Fruit fly (Drosophila melanogaster) whole organism, embryonic: ENCODE results near the gene eya.

Experiments
- Atf-2 ChIP-seq: fragments of 200-800 bp; sonication (Bioruptor generic); optimal IDR thresholded peaks from 2 replicates; lab custom pipeline; 2016; ENCODE audit warnings: missing biosample characterization, missing genetic modification characterization
- Atf3 ChIP-seq: fragments of 200-800 bp; sonication (Bioruptor generic); optimal IDR thresholded peaks from 3 replicates; lab custom pipeline; 2016; ENCODE audit warnings: missing biosample characterization, missing genetic modification characterization
- CG10267 ChIP-seq: fragments of 200-800 bp; sonication (Bioruptor generic); optimal IDR thresholded peaks from 2 replicates; lab custom pipeline; 2018; ENCODE audit warnings: missing biosample characterization, mild to moderate bottlenecking, missing genetic modification characterization, moderate library complexity
- CG10366 ChIP-seq: fragments of 200-800 bp; sonication (Bioruptor generic); IDR thresholded peaks from 2 replicates; pipeline ENCODE4 v1.3.6; 2022; ENCODE audit warnings: missing biosample characterization, missing genetic modification characterization
- CG11456 ChIP-seq: fragments of 200-800 bp; sonication (Bioruptor generic); IDR thresholded peaks from 3 replicates; pipeline ENCODE4 v1.3.6; 2022; ENCODE audit warnings: missing biosample characterization, missing genetic modification characterization
- CG12155 ChIP-seq: fragments of 200-800 bp; sonication (Bioruptor generic); optimal IDR thresholded peaks from 3 replicates; lab custom pipeline; 2016; ENCODE audit warnings: missing biosample characterization, missing genetic modification characterization
- CG15514 ChIP-seq: fragments of 200-800 bp; sonication (Bioruptor generic); optimal IDR thresholded peaks from 3 replicates; lab custom pipeline; 2017; ENCODE audit warnings: missing biosample characterization, missing genetic modification characterization, mild to moderate bottlenecking, moderate library complexity, missing genetic modification reagents
- CG16863 ChIP-seq: fragments of 200-800 bp; sonication (Bioruptor generic); optimal IDR thresholded peaks from 3 replicates; lab custom pipeline; 2016; ENCODE audit warnings: missing biosample characterization, missing genetic modification characterization
- CG18619 ChIP-seq: fragments of 200-800 bp; sonication (Bioruptor generic); optimal IDR thresholded peaks from 3 replicates; lab custom pipeline; 2017; ENCODE audit warnings: missing biosample characterization, mild to moderate bottlenecking, missing genetic modification characterization
- CG18764 ChIP-seq: fragments of 200-800 bp; sonication (Bioruptor generic); optimal IDR thresholded peaks from 3 replicates; lab custom pipeline; 2016; ENCODE audit warnings: missing biosample characterization, missing genetic modification characterization
- CG2120 ChIP-seq: fragments of 200-800 bp; sonication (Bioruptor generic); optimal IDR thresholded peaks from 3 replicates; lab custom pipeline; 2016; ENCODE audit warnings: missing biosample characterization, missing genetic modification characterization
- CG31388 ChIP-seq: fragments of 200-800 bp; sonication (Bioruptor generic); optimal IDR thresholded peaks from 2 replicates; lab custom pipeline; 2016; ENCODE audit warnings: missing biosample characterization, missing genetic modification characterization
- CG32767 ChIP-seq: fragments of 200-800 bp; sonication (Bioruptor generic); IDR thresholded peaks from 2 replicates; pipeline ENCODE4 v1.3.6; 2022; ENCODE audit warnings: missing biosample characterization, missing genetic modification characterization
- CG4820 ChIP-seq: fragments of 200-800 bp; sonication (Bioruptor generic); optimal IDR thresholded peaks from 3 replicates; lab custom pipeline; 2016; ENCODE audit warnings: missing biosample characterization, missing genetic modification characterization
- CG6254 ChIP-seq: fragments of 200-800 bp; sonication (Bioruptor generic); optimal IDR thresholded peaks from 3 replicates; lab custom pipeline; 2017; ENCODE audit warnings: mild to moderate bottlenecking, missing biosample characterization, missing genetic modification reagents, missing genetic modification characterization
- CG7928 ChIP-seq: fragments of 200-800 bp; sonication (Bioruptor generic); optimal IDR thresholded peaks from 2 replicates; lab custom pipeline; 2017; ENCODE audit warnings: missing biosample characterization, mild to moderate bottlenecking, missing genetic modification characterization
- CG7963 ChIP-seq: fragments of 200-800 bp; sonication (Bioruptor generic); IDR thresholded peaks from 3 replicates; pipeline ENCODE4 v1.3.6; 2022; ENCODE audit warnings: missing biosample characterization, missing genetic modification characterization; ENCODE audit not compliant: partially characterized antibody
- D ChIP-seq, 2 experiments: fragments of 200-800 bp in 1 of 2; fragments of >200 bp in 1 of 2; sonication (Bioruptor generic) in 1 of 2; optimal IDR thresholded peaks; 2 replicates in 1 of 2; 3 replicates in 1 of 2; lab custom pipeline; 2017; ENCODE audit warnings: mild to moderate bottlenecking in 1 of 2, missing biosample characterization in 1 of 2, missing genetic modification characterization in 1 of 2, missing genetic modification reagents in 1 of 2
- Deaf1 ChIP-seq: fragments of 200-800 bp; optimal IDR thresholded peaks from 3 replicates; lab custom pipeline; 2019; ENCODE audit warnings: missing biosample characterization, mild to moderate bottlenecking, missing genetic modification characterization, moderate library complexity
- Dek ChIP-seq: fragments of 200-800 bp; sonication (Bioruptor generic); optimal IDR thresholded peaks from 3 replicates; lab custom pipeline; 2019; ENCODE audit warnings: missing biosample characterization, mild to moderate bottlenecking, missing genetic modification characterization, moderate library complexity
- Doc3 ChIP-seq: fragments of 200-800 bp; sonication (Bioruptor generic); IDR thresholded peaks from 3 replicates; pipeline ENCODE4 v1.3.6; 2022; ENCODE audit warnings: missing biosample characterization, missing genetic modification characterization; ENCODE audit not compliant: partially characterized antibody
- Elba2 ChIP-seq: fragments of 200-800 bp; sonication (Bioruptor generic); optimal IDR thresholded peaks from 3 replicates; lab custom pipeline; 2016; ENCODE audit warnings: missing biosample characterization, missing genetic modification characterization
- Ets65A ChIP-seq: fragments of 200-800 bp; sonication (Bioruptor generic); peaks from one replicate; lab custom pipeline; 2016; ENCODE audit warnings: missing biosample characterization, missing genetic modification characterization
- Gug ChIP-seq: fragments of 200-800 bp; sonication (Bioruptor generic); IDR thresholded peaks from 4 replicates; pipeline ENCODE4 v1.3.6; 2022; ENCODE audit warnings: missing biosample characterization, missing genetic modification characterization
- HmgD ChIP-seq: fragments of 200-800 bp; sonication (Bioruptor generic); optimal IDR thresholded peaks from 3 replicates; lab custom pipeline; 2016; ENCODE audit warnings: missing biosample characterization, missing genetic modification characterization
- Hr3 ChIP-seq: fragments of 200-800 bp; sonication (Bioruptor generic); optimal IDR thresholded peaks from 3 replicates; lab custom pipeline; 2016; ENCODE audit warnings: missing biosample characterization, missing genetic modification characterization
- NfI ChIP-seq: fragments of 200-800 bp; sonication (Bioruptor generic); optimal IDR thresholded peaks from 3 replicates; lab custom pipeline; 2018; ENCODE audit warnings: missing biosample characterization, mild to moderate bottlenecking, missing genetic modification characterization, moderate library complexity
- Ptx1 ChIP-seq: fragments of 200-800 bp; sonication (Bioruptor generic); IDR thresholded peaks from 2 replicates; pipeline ENCODE4 v1.3.6; 2022; ENCODE audit warnings: missing biosample characterization, missing genetic modification characterization
- Stat92E ChIP-seq, 3 experiments: fragments of >200 bp in 2 of 3; fragments of 200-800 bp in 1 of 3; sonication (Bioruptor generic) in 1 of 3; optimal IDR thresholded peaks; 2 replicates each; lab custom pipeline; 2017 to 2019; ENCODE audit warnings: missing biosample characterization in 3 of 3, missing genetic modification characterization in 3 of 3, mild to moderate bottlenecking in 1 of 3, moderate library complexity in 1 of 3
- Vsx1 ChIP-seq: fragments of 200-800 bp; sonication (Bioruptor generic); optimal IDR thresholded peaks from 2 replicates; lab custom pipeline; 2017; ENCODE audit warnings: missing biosample characterization, mild to moderate bottlenecking, missing genetic modification characterization, missing genetic modification reagents
- btn ChIP-seq: fragments of 200-800 bp; sonication (Bioruptor generic); optimal IDR thresholded peaks from 2 replicates; lab custom pipeline; 2016; ENCODE audit warnings: missing biosample characterization, missing genetic modification characterization
- chinmo ChIP-seq: fragments of 200-800 bp; sonication (Bioruptor generic); IDR thresholded peaks from 4 replicates; pipeline ENCODE4 v1.3.6; 2022; ENCODE audit warnings: missing biosample characterization, missing genetic modification characterization; ENCODE audit not compliant: partially characterized antibody
- chm ChIP-seq: fragments of 200-800 bp; sonication (Bioruptor generic); IDR thresholded peaks from 2 replicates; pipeline ENCODE4 v1.3.6; 2022; ENCODE audit warnings: missing biosample characterization, missing genetic modification characterization
- ci ChIP-seq: fragments of 200-800 bp; sonication (Bioruptor generic); IDR thresholded peaks from 3 replicates; pipeline ENCODE4 v1.3.6; 2022; ENCODE audit warnings: missing biosample characterization, missing genetic modification characterization
- emc ChIP-seq: fragments of 200-800 bp; sonication (Bioruptor generic); optimal IDR thresholded peaks from 2 replicates; lab custom pipeline; 2016; ENCODE audit warnings: missing biosample characterization, missing genetic modification characterization
- esg ChIP-seq: fragments of 200-800 bp; sonication (Bioruptor generic); conservative IDR thresholded peaks from 2 replicates; pipeline ENCODE4 v1.3.6; 2022; ENCODE audit warnings: missing biosample characterization, missing genetic modification characterization
- eve ChIP-seq, 2 experiments: fragments of >200 bp; optimal IDR thresholded peaks; 2 replicates each; lab custom pipeline; 2017; ENCODE audit warnings: missing biosample characterization in 2 of 2, missing genetic modification characterization in 2 of 2
- eyg ChIP-seq: fragments of 200-800 bp; sonication (Bioruptor generic); optimal IDR thresholded peaks from 3 replicates; lab custom pipeline; 2016; ENCODE audit warnings: missing biosample characterization, missing genetic modification characterization
- fru ChIP-seq: fragments of >200 bp; optimal IDR thresholded peaks from 2 replicates; lab custom pipeline; 2017
- gt ChIP-seq: fragments of 200-800 bp; sonication (Bioruptor generic); IDR thresholded peaks from 2 replicates; pipeline ENCODE4 v1.3.6; 2022; ENCODE audit warnings: missing biosample characterization, missing genetic modification characterization
- inv ChIP-seq: fragments of 200-800 bp; sonication (Bioruptor generic); IDR thresholded peaks from 2 replicates; pipeline ENCODE4 v1.3.6; 2022; ENCODE audit warnings: missing biosample characterization, missing genetic modification characterization; ENCODE audit not compliant: partially characterized antibody
- jigr1 ChIP-seq: fragments of 200-800 bp; sonication (Bioruptor generic); IDR thresholded peaks from 3 replicates; pipeline ENCODE4 v1.3.6; 2022; ENCODE audit warnings: missing biosample characterization, missing genetic modification characterization
- lbe ChIP-seq: fragments of 200-800 bp; sonication (Bioruptor generic); optimal IDR thresholded peaks from 2 replicates; lab custom pipeline; 2016; ENCODE audit warnings: missing biosample characterization, mild to moderate bottlenecking, missing genetic modification characterization
- mld ChIP-seq: fragments of 200-800 bp; sonication (Bioruptor generic); IDR thresholded peaks from 3 replicates; pipeline ENCODE4 v1.3.6; 2022; ENCODE audit warnings: missing biosample characterization, missing genetic modification characterization; ENCODE audit not compliant: partially characterized antibody
- nom ChIP-seq: fragments of 200-800 bp; sonication (Bioruptor generic); optimal IDR thresholded peaks from 2 replicates; lab custom pipeline; 2017; ENCODE audit warnings: missing biosample characterization, missing genetic modification characterization, mild to moderate bottlenecking, moderate library complexity, missing genetic modification reagents
- p53 ChIP-seq: fragments of 200-800 bp; sonication (Bioruptor generic); optimal IDR thresholded peaks from 2 replicates; lab custom pipeline; 2016; ENCODE audit warnings: missing biosample characterization, missing genetic modification characterization
- pzg ChIP-seq: fragments of 200-800 bp; sonication (Bioruptor generic); optimal IDR thresholded peaks from 3 replicates; lab custom pipeline; 2018; ENCODE audit warnings: missing biosample characterization, mild to moderate bottlenecking, missing genetic modification characterization, moderate library complexity
- sima ChIP-seq: fragments of 200-800 bp; sonication (Bioruptor generic); optimal IDR thresholded peaks from 2 replicates; lab custom pipeline; 2016; ENCODE audit warnings: missing biosample characterization, missing genetic modification characterization
- slou ChIP-seq: fragments of 200-800 bp; sonication (Bioruptor generic); optimal IDR thresholded peaks from 3 replicates; lab custom pipeline; 2016; ENCODE audit warnings: missing biosample characterization, missing genetic modification characterization
- sob ChIP-seq: fragments of 200-800 bp; sonication (Bioruptor generic); IDR thresholded peaks from 2 replicates; pipeline ENCODE4 v1.3.6; 2022; ENCODE audit warnings: missing biosample characterization, missing genetic modification characterization
- tap ChIP-seq: fragments of 200-800 bp; optimal IDR thresholded peaks from 3 replicates; lab custom pipeline; 2019; ENCODE audit warnings: missing biosample characterization, mild to moderate bottlenecking, missing genetic modification characterization, moderate library complexity

Gene eya

dm6 chr2L:6481310-6481738 lies 65.5 kb downstream of the eya start (continued):
- TF ChIP-seq Gug (no peak), NfI (GFP tag; lab: Kevin White, UChicago) (no peak), nom (GFP tag; lab: Kevin White, UChicago) (peak; percentile 23), CG32767 (GFP tag; lab: Robert Waterston, UW) (no peak), Stat92E (GFP tag; optimal IDR thresholded peaks at IDR 0.05; lab: Kevin White, UChicago) (no peak), CG11456 (GFP tag; lab: Robert Waterston, UW) (no peak), Ptx1 (GFP tag; lab: Robert Waterston, UW) (no peak), esg (GFP tag; lab: Robert Waterston, UW) (no peak), Atf3 (no peak), inv (GFP tag; lab: Robert Waterston, UW) (no peak), CG4820 (GFP tag; lab: Kevin White, UChicago) (no peak), Deaf1 (tag; lab: Kevin White, UChicago) (peak; percentile 79), btn (no peak), Dek (tag; lab: Kevin White, UChicago) (no peak), Elba2 (GFP tag; lab: Kevin White, UChicago) (no peak), Ets65A (peak; percentile 79), CG16863 (GFP tag; lab: Kevin White, UChicago) (no peak), CG18764 (GFP tag; lab: Kevin White, UChicago) (no peak), ci (GFP tag; lab: Robert Waterston, UW) (peak; percentile 81), CG18619 (no peak), gt (GFP tag; lab: Robert Waterston, UW) (no peak), CG6254 (GFP tag; lab: Kevin White, UChicago) (peak; percentile 10), CG7928 (GFP tag; lab: Kevin White, UChicago) (no peak), CG12155 (GFP tag; lab: Kevin White, UChicago) (peak; percentile 88), Vsx1 (no peak), CG7963 (no peak), p53 (GFP tag; lab: Kevin White, UChicago) (peak; percentile 59), eyg (no peak), mld (GFP tag; lab: Robert Waterston, UW) (no peak), CG15514 (GFP tag; lab: Kevin White, UChicago) (peak; percentile 73), tap (no peak), jigr1 (GFP tag; lab: Robert Waterston, UW) (no peak), CG10366 (GFP tag; lab: Robert Waterston, UW) (no peak), sima (no peak), CG31388 (GFP tag; lab: Kevin White, UChicago) (no peak), chm (peak; percentile 11; the same call in 1 of the 2 replicates), Hr3 (no peak), HmgD (GFP tag; lab: Kevin White, UChicago) (peak; percentile 28), Atf-2 (GFP tag; lab: Kevin White, UChicago) (no peak), fru (lab: Kevin White, UChicago) (no peak), CG10267 (tag; lab: Kevin White, UChicago) (no peak), sob (0 out of 2 replicates have a peak, but pooled peaks have one; percentile 30), lbe (no peak), CG2120 (GFP tag; lab: Kevin White, UChicago) (peak; percentile 16), D (optimal IDR thresholded peaks at IDR 0.05; lab: Kevin White, UChicago) (peak; percentile 26), D (GFP tag; optimal IDR thresholded peaks at IDR 0.05; lab: Kevin White, UChicago) (no peak), emc (GFP tag; lab: Kevin White, UChicago) (no peak), slou (GFP tag; lab: Kevin White, UChicago) (no peak), pzg (GFP tag; lab: Kevin White, UChicago) (peak; percentile 65), Doc3 (GFP tag; lab: Robert Waterston, UW) (no peak; the same call in 2 of the 3 replicates), eve (GFP tag; optimal IDR thresholded peaks at IDR 0.05; lab: Kevin White, UChicago) (no peak), chinmo (GFP tag; lab: Robert Waterston, UW) (peak; percentile 98)
